Fruit fly (Drosophila melanogaster) whole organism, embryonic: Measurements from ENCODE around the gene MED27.
A peak's percentile ranks its signal among the peaks of the same experiment; 100 is the strongest.

Experiments
- CG12104 ChIP-seq: fragments of 200-800 bp; sonication (Bioruptor generic); optimal IDR thresholded peaks from 3 replicates; lab custom pipeline; 2016; ENCODE audit warnings: missing biosample characterization, missing genetic modification characterization
- CG12299 ChIP-seq: fragments of 200-800 bp; sonication (Bioruptor generic); optimal IDR thresholded peaks from 2 replicates; lab custom pipeline; 2018; ENCODE audit warnings: missing biosample characterization, mild to moderate bottlenecking, missing genetic modification characterization
- CG13894 ChIP-seq: fragments of 200-800 bp; sonication (Bioruptor generic); optimal IDR thresholded peaks from 3 replicates; lab custom pipeline; 2018; ENCODE audit warnings: missing biosample characterization, mild to moderate bottlenecking, missing genetic modification characterization, moderate library complexity
- CG1529 ChIP-seq: fragments of 200-800 bp; sonication (Bioruptor generic); optimal IDR thresholded peaks from 3 replicates; lab custom pipeline; 2018; ENCODE audit warnings: missing biosample characterization, missing genetic modification characterization
- CG15514 ChIP-seq: fragments of 200-800 bp; sonication (Bioruptor generic); optimal IDR thresholded peaks from 3 replicates; lab custom pipeline; 2017; ENCODE audit warnings: missing biosample characterization, missing genetic modification characterization, mild to moderate bottlenecking, moderate library complexity, missing genetic modification reagents
- CG17385 ChIP-seq: fragments of 200-800 bp; sonication (Bioruptor generic); optimal IDR thresholded peaks from 3 replicates; lab custom pipeline; 2018; ENCODE audit warnings: missing biosample characterization, mild to moderate bottlenecking, missing genetic modification characterization
- CG18619 ChIP-seq: fragments of 200-800 bp; sonication (Bioruptor generic); optimal IDR thresholded peaks from 3 replicates; lab custom pipeline; 2017; ENCODE audit warnings: missing biosample characterization, mild to moderate bottlenecking, missing genetic modification characterization
- CG30020 ChIP-seq: fragments of 200-800 bp; optimal IDR thresholded peaks from 2 replicates; lab custom pipeline; 2019; ENCODE audit warnings: missing biosample characterization, mild to moderate bottlenecking, missing genetic modification characterization, moderate library complexity
- CG42726 ChIP-seq: fragments of 200-800 bp; sonication (Bioruptor generic); IDR thresholded peaks from 2 replicates; pipeline ENCODE4 v1.3.6; 2022; ENCODE audit warnings: missing biosample characterization, missing genetic modification characterization; ENCODE audit not compliant: partially characterized antibody
- CG4328 ChIP-seq: fragments of 200-800 bp; sonication (Bioruptor generic); optimal IDR thresholded peaks from 3 replicates; lab custom pipeline; 2017; ENCODE audit warnings: missing biosample characterization, missing genetic modification reagents, missing genetic modification characterization
- CG4360 ChIP-seq: fragments of 200-800 bp; sonication (Bioruptor generic); IDR thresholded peaks from 2 replicates; pipeline ENCODE4 v1.3.6; 2022; ENCODE audit warnings: missing biosample characterization, missing genetic modification characterization
- CG7357 ChIP-seq: fragments of 200-800 bp; sonication (Bioruptor generic); IDR thresholded peaks from 3 replicates; pipeline ENCODE4 v1.3.6; 2022; ENCODE audit warnings: missing biosample characterization, missing genetic modification characterization
- CG8089 ChIP-seq: fragments of 200-800 bp; sonication (Bioruptor generic); optimal IDR thresholded peaks from 3 replicates; lab custom pipeline; 2016; ENCODE audit warnings: missing biosample characterization, missing genetic modification characterization
- CG8478 ChIP-seq: fragments of >200 bp; optimal IDR thresholded peaks from 2 replicates; lab custom pipeline; 2018
- CG8944 ChIP-seq: fragments of 200-800 bp; sonication (Bioruptor generic); optimal IDR thresholded peaks from 3 replicates; lab custom pipeline; 2016; ENCODE audit warnings: missing biosample characterization, missing genetic modification characterization
- CG9727 ChIP-seq: fragments of 200-800 bp; sonication (Bioruptor generic); optimal IDR thresholded peaks from 3 replicates; lab custom pipeline; 2017; ENCODE audit warnings: missing biosample characterization, mild to moderate bottlenecking, missing genetic modification characterization
- CG9817 ChIP-seq: fragments of 200-800 bp; sonication (Bioruptor generic); optimal IDR thresholded peaks from 2 replicates; lab custom pipeline; 2018; ENCODE audit warnings: missing biosample characterization, mild to moderate bottlenecking, missing genetic modification characterization, moderate library complexity
- CG9932 ChIP-seq: fragments of 200-800 bp; sonication (Bioruptor generic); IDR thresholded peaks from 2 replicates; pipeline ENCODE4 v1.3.6; 2022; ENCODE audit warnings: missing biosample characterization, missing genetic modification characterization
- Deaf1 ChIP-seq: fragments of 200-800 bp; optimal IDR thresholded peaks from 3 replicates; lab custom pipeline; 2019; ENCODE audit warnings: missing biosample characterization, mild to moderate bottlenecking, missing genetic modification characterization, moderate library complexity
- Dref ChIP-seq: fragments of 200-800 bp; sonication (Bioruptor generic); IDR thresholded peaks from 2 replicates; pipeline ENCODE4 v1.3.6; 2022; ENCODE audit warnings: missing biosample characterization, missing genetic modification characterization
- Eip74EF ChIP-seq, 2 experiments: fragments of 200-800 bp in 1 of 2; fragments of >200 bp in 1 of 2; sonication (Bioruptor generic) in 1 of 2; optimal IDR thresholded peaks; 2 replicates each; lab custom pipeline; 2017 to 2019; ENCODE audit warnings: missing biosample characterization in 2 of 2, missing genetic modification characterization in 2 of 2, mild to moderate bottlenecking in 1 of 2, moderate library complexity in 1 of 2
- Elba2 ChIP-seq: fragments of 200-800 bp; sonication (Bioruptor generic); optimal IDR thresholded peaks from 3 replicates; lab custom pipeline; 2016; ENCODE audit warnings: missing biosample characterization, missing genetic modification characterization
- HLH4C ChIP-seq: fragments of 200-800 bp; sonication (Bioruptor generic); IDR thresholded peaks from 3 replicates; pipeline ENCODE4 v1.3.6; 2022; ENCODE audit warnings: missing biosample characterization, missing genetic modification characterization; ENCODE audit not compliant: partially characterized antibody
- Hr51 ChIP-seq, 2 experiments: fragments of 200-800 bp; sonication (Bioruptor generic); optimal IDR thresholded peaks; 2 replicates in 1 of 2; 3 replicates in 1 of 2; lab custom pipeline; 2016 to 2018; ENCODE audit warnings: missing biosample characterization in 2 of 2, missing genetic modification characterization in 2 of 2, mild to moderate bottlenecking in 1 of 2, moderate library complexity in 1 of 2
- Neu2 ChIP-seq: fragments of 200-800 bp; sonication (Bioruptor generic); optimal IDR thresholded peaks from 3 replicates; lab custom pipeline; 2016; ENCODE audit warnings: missing biosample characterization, missing genetic modification characterization, borderline replicate concordance
- Oaz ChIP-seq: fragments of 200-800 bp; sonication (Bioruptor generic); IDR thresholded peaks from 2 replicates; pipeline ENCODE4 v1.3.6; 2022; ENCODE audit warnings: missing biosample characterization, missing genetic modification characterization
- Poxn ChIP-seq: fragments of 200-800 bp; sonication (Bioruptor generic); IDR thresholded peaks from 2 replicates; pipeline ENCODE4 v1.3.6; 2022; ENCODE audit warnings: missing biosample characterization, missing genetic modification characterization
- abd-A ChIP-seq: fragments of 200-800 bp; sonication (Bioruptor generic); optimal IDR thresholded peaks from 3 replicates; lab custom pipeline; 2019; ENCODE audit warnings: missing biosample characterization, mild to moderate bottlenecking, missing genetic modification characterization, moderate library complexity
- ac ChIP-seq: fragments of 200-800 bp; sonication (Bioruptor generic); optimal IDR thresholded peaks from 3 replicates; lab custom pipeline; 2017; ENCODE audit warnings: missing biosample characterization, mild to moderate bottlenecking, missing genetic modification characterization
- aop ChIP-seq: fragments of 200-800 bp; sonication (Bioruptor generic); IDR thresholded peaks from 2 replicates; pipeline ENCODE4 v1.3.6; 2022; ENCODE audit warnings: missing biosample characterization, missing genetic modification characterization
- az2 ChIP-seq: fragments of 200-800 bp; sonication (Bioruptor generic); optimal IDR thresholded peaks from 3 replicates; lab custom pipeline; 2016; ENCODE audit warnings: missing biosample characterization, missing genetic modification characterization
- bab2 ChIP-seq: fragments of 200-800 bp; sonication (Bioruptor generic); optimal IDR thresholded peaks from 2 replicates; lab custom pipeline; 2016; ENCODE audit warnings: missing biosample characterization, missing genetic modification characterization
- cas ChIP-seq: fragments of 200-800 bp; sonication (Bioruptor generic); IDR thresholded peaks from 2 replicates; pipeline ENCODE4 v1.3.6; 2022; ENCODE audit warnings: missing biosample characterization, missing genetic modification characterization
- dimm ChIP-seq: fragments of 200-800 bp; sonication (Bioruptor generic); IDR thresholded peaks from 2 replicates; pipeline ENCODE4 v1.3.6; 2022; ENCODE audit warnings: missing biosample characterization, missing genetic modification characterization
- en ChIP-seq: fragments of 200-800 bp; sonication (Bioruptor generic); optimal IDR thresholded peaks from 2 replicates; lab custom pipeline; 2016; ENCODE audit warnings: missing biosample characterization, missing genetic modification characterization
- esg ChIP-seq: fragments of 200-800 bp; sonication (Bioruptor generic); conservative IDR thresholded peaks from 2 replicates; pipeline ENCODE4 v1.3.6; 2022; ENCODE audit warnings: missing biosample characterization, missing genetic modification characterization
- gce ChIP-seq: fragments of 200-800 bp; sonication (Bioruptor generic); IDR thresholded peaks from 3 replicates; pipeline ENCODE4 v1.3.6; 2022; ENCODE audit warnings: missing biosample characterization, missing genetic modification characterization
- gem ChIP-seq: fragments of 200-800 bp; sonication (Bioruptor generic); optimal IDR thresholded peaks from 2 replicates; lab custom pipeline; 2019; ENCODE audit warnings: missing biosample characterization, mild to moderate bottlenecking, missing genetic modification characterization, moderate library complexity
- grau ChIP-seq: fragments of 200-800 bp; optimal IDR thresholded peaks from 3 replicates; lab custom pipeline; 2019; ENCODE audit warnings: missing biosample characterization, mild to moderate bottlenecking, missing genetic modification characterization, moderate library complexity
- inv ChIP-seq: fragments of 200-800 bp; sonication (Bioruptor generic); IDR thresholded peaks from 2 replicates; pipeline ENCODE4 v1.3.6; 2022; ENCODE audit warnings: missing biosample characterization, missing genetic modification characterization; ENCODE audit not compliant: partially characterized antibody
- nerfin-1 ChIP-seq: fragments of 200-800 bp; sonication (Bioruptor generic); optimal IDR thresholded peaks from 3 replicates; lab custom pipeline; 2019; ENCODE audit warnings: missing biosample characterization, mild to moderate bottlenecking, missing genetic modification characterization, moderate library complexity
- ranshi ChIP-seq: fragments of 200-800 bp; sonication (Bioruptor generic); IDR thresholded peaks from 2 replicates; pipeline ENCODE4 v1.3.6; 2022; ENCODE audit warnings: missing biosample characterization, missing genetic modification characterization
- schlank ChIP-seq: fragments of 200-800 bp; sonication (Bioruptor generic); optimal IDR thresholded peaks from 2 replicates; lab custom pipeline; 2018; ENCODE audit warnings: missing biosample characterization, mild to moderate bottlenecking, missing genetic modification characterization
- tgo ChIP-seq: fragments of 200-800 bp; sonication (Bioruptor generic); IDR thresholded peaks from 3 replicates; pipeline ENCODE4 v1.3.6; 2022; ENCODE audit warnings: missing biosample characterization, missing genetic modification characterization
- tin ChIP-seq: fragments of 200-800 bp; sonication (Bioruptor generic); optimal IDR thresholded peaks from 3 replicates; lab custom pipeline; 2016; ENCODE audit warnings: missing biosample characterization, missing genetic modification characterization
- tup ChIP-seq: fragments of 200-800 bp; sonication (Bioruptor generic); optimal IDR thresholded peaks from 2 replicates; lab custom pipeline; 2016; ENCODE audit warnings: missing biosample characterization, mild to moderate bottlenecking, missing genetic modification characterization, moderate library complexity
- twi ChIP-seq: fragments of 200-800 bp; optimal IDR thresholded peaks from 2 replicates; lab custom pipeline; 2019; ENCODE audit warnings: missing biosample characterization, mild to moderate bottlenecking, missing genetic modification characterization, moderate library complexity
- unc-4 ChIP-seq: fragments of 200-800 bp; sonication (Bioruptor generic); IDR thresholded peaks from 2 replicates; pipeline ENCODE4 v1.3.6; 2022; ENCODE audit warnings: missing biosample characterization, missing genetic modification characterization; ENCODE audit not compliant: partially characterized antibody
- vvl ChIP-seq: fragments of 200-800 bp; sonication (Bioruptor generic); IDR thresholded peaks from 2 replicates; pipeline ENCODE4 v1.3.6; 2022; ENCODE audit warnings: missing biosample characterization, missing genetic modification characterization
- z ChIP-seq: fragments of 200-800 bp; sonication (Bioruptor generic); IDR thresholded peaks from 3 replicates; pipeline ENCODE4 v1.3.6; 2022; ENCODE audit warnings: missing biosample characterization, missing genetic modification characterization

Gene MED27

DNA sequence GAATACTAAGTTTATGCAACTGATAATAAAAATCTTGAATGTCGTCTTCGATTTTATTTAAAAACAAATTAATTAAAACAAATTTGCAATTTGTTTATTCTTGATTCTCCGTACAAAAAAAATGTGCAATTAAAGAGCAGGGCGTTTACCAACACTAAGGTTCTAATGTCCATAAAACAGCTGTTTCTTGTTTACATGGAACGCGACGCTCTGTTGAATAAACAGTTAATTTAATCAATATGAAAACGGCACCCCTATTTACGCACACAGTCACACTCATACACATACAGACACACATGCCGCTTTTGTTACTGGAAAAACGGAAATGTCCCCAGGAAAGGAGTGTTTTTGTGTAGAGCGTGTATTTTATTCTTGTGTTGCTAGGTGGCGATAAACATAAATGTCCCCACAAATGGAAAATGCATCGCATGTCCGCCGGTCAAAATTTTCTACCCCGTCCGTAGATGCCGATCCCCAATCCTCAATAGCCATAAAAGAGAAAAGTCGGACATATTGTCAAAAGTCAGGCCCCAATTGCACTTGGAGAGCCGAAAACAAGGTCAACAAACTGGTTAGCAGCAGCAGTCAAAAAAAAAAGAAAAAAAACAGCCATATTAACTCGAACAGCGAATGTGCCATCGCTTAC is 31.8 kb upstream of the MED27 start (continued):
- TF ChIP-seq Elba2, result no peak
- TF ChIP-seq HLH4C (GFP tag; lab: Robert Waterston, UW), result no peak
- TF ChIP-seq CG18619 (GFP tag; lab: Kevin White, UChicago), result peak; percentile 76
- peak; percentile 37 for TF ChIP-seq Deaf1 (tag; lab: Kevin White, UChicago)
- TF ChIP-seq vvl (GFP tag; lab: Robert Waterston, UW), result no peak
- TF ChIP-seq CG9932 (GFP tag; lab: Robert Waterston, UW), result no peak
- TF ChIP-seq CG9727 (GFP tag; lab: Kevin White, UChicago), result peak; percentile 86
- TF ChIP-seq dimm (GFP tag; lab: Robert Waterston, UW), result no peak
- peak; percentile 88 for TF ChIP-seq ac (GFP tag; lab: Kevin White, UChicago)
- no peak for TF ChIP-seq CG4360
- TF ChIP-seq CG4328, result peak; percentile 89
- TF ChIP-seq tgo (GFP tag; lab: Robert Waterston, UW), result no peak
- TF ChIP-seq gem (tag; lab: Kevin White, UChicago), result peak; percentile 78
- no peak for TF ChIP-seq z (GFP tag; lab: Robert Waterston, UW)
- TF ChIP-seq bab2, result peak; percentile 87
- TF ChIP-seq Neu2 (GFP tag; lab: Kevin White, UChicago), result no peak
- no peak for TF ChIP-seq CG42726 (GFP tag; lab: Robert Waterston, UW)
- peak; percentile 56 for TF ChIP-seq tin
- TF ChIP-seq grau (tag; lab: Kevin White, UChicago), result peak; percentile 49
- no peak for TF ChIP-seq cas (GFP tag; lab: Robert Waterston, UW)
- TF ChIP-seq abd-A (tag; lab: Kevin White, UChicago), result peak; percentile 95
- TF ChIP-seq CG8478 (lab: Kevin White, UChicago), result no peak
- no peak for TF ChIP-seq esg
- peak; percentile 77 for TF ChIP-seq CG15514
- TF ChIP-seq CG13894 (tag; lab: Kevin White, UChicago), result peak; percentile 77
- peak; percentile 69 for TF ChIP-seq CG30020
- no peak for TF ChIP-seq Poxn (GFP tag; lab: Robert Waterston, UW)
- TF ChIP-seq tup, result peak; percentile 65
- TF ChIP-seq Oaz (GFP tag; lab: Robert Waterston, UW), result no peak
- TF ChIP-seq CG17385 (GFP tag; lab: Kevin White, UChicago), result peak; percentile 71
- peak; percentile 90 for TF ChIP-seq CG12299 (tag; lab: Kevin White, UChicago)
- peak; percentile 64 for TF ChIP-seq CG8944 (GFP tag; lab: Kevin White, UChicago)
- TF ChIP-seq CG7357 (GFP tag; lab: Robert Waterston, UW), result no peak
- TF ChIP-seq ranshi (GFP tag; lab: Robert Waterston, UW), result no peak
- TF ChIP-seq nerfin-1, result peak; percentile 87
- TF ChIP-seq Dref (GFP tag; lab: Robert Waterston, UW), result no peak
- peak; percentile 62 for TF ChIP-seq schlank (tag; lab: Kevin White, UChicago)
- TF ChIP-seq aop (GFP tag; lab: Robert Waterston, UW), result no peak
- peak; percentile 69 for TF ChIP-seq en
- TF ChIP-seq unc-4 (GFP tag; lab: Robert Waterston, UW), result no peak
- TF ChIP-seq CG12104 (GFP tag; lab: Kevin White, UChicago), result peak; percentile 34
- TF ChIP-seq Hr51 (GFP tag; optimal IDR thresholded peaks at IDR 0.05; lab: Kevin White, UChicago), result peak; percentile 44 to 66
- peak; percentile 40 for TF ChIP-seq az2 (GFP tag; lab: Kevin White, UChicago)
- peak; percentile 79 for TF ChIP-seq CG1529 (GFP tag; lab: Kevin White, UChicago)
- TF ChIP-seq CG9817 (tag; lab: Kevin White, UChicago), result peak; percentile 42
- peak; percentile 72 for TF ChIP-seq twi (tag; lab: Kevin White, UChicago)
- no peak for TF ChIP-seq inv (GFP tag; lab: Robert Waterston, UW)
- peak; percentile 79 for TF ChIP-seq CG8089 (GFP tag; lab: Kevin White, UChicago)
- peak in 1 of 2 experiments; percentile 34 for TF ChIP-seq Eip74EF (GFP tag; optimal IDR thresholded peaks at IDR 0.05; lab: Kevin White, UChicago)
- TF ChIP-seq gce (GFP tag; lab: Robert Waterston, UW), result no peak
